Fruit fly (Drosophila melanogaster) whole organism, embryonic: ENCODE results near the gene CG17646.

Experiments used
- Atf3 ChIP-seq: fragments of 200-800 bp; sonication (Bioruptor generic); optimal IDR thresholded peaks from 3 replicates; lab custom pipeline; 2016; ENCODE audit warnings: missing biosample characterization, missing genetic modification characterization
- CG14710 ChIP-seq: fragments of 200-800 bp; sonication (Bioruptor generic); optimal IDR thresholded peaks from 3 replicates; lab custom pipeline; 2019; ENCODE audit warnings: missing biosample characterization, mild to moderate bottlenecking, missing genetic modification characterization, moderate library complexity
- CG6175 ChIP-seq: fragments of 200-800 bp; sonication (Bioruptor generic); IDR thresholded peaks from 3 replicates; pipeline ENCODE4 v1.3.6; 2022; ENCODE audit warnings: missing biosample characterization, missing genetic modification characterization
- Chrac-16 ChIP-seq: fragments of 200-800 bp; sonication (Bioruptor generic); optimal IDR thresholded peaks from 3 replicates; lab custom pipeline; 2016; ENCODE audit warnings: missing biosample characterization, missing genetic modification characterization
- Dek ChIP-seq: fragments of 200-800 bp; sonication (Bioruptor generic); optimal IDR thresholded peaks from 3 replicates; lab custom pipeline; 2019; ENCODE audit warnings: missing biosample characterization, mild to moderate bottlenecking, missing genetic modification characterization, moderate library complexity
- MBD-R2 ChIP-seq: fragments of 200-800 bp; sonication (Bioruptor generic); IDR thresholded peaks from 2 replicates; pipeline ENCODE4 v1.3.6; 2022; ENCODE audit warnings: missing biosample characterization, missing genetic modification characterization
- Oaz ChIP-seq: fragments of 200-800 bp; sonication (Bioruptor generic); IDR thresholded peaks from 2 replicates; pipeline ENCODE4 v1.3.6; 2022; ENCODE audit warnings: missing biosample characterization, missing genetic modification characterization
- Scr ChIP-seq: fragments of 200-800 bp; sonication (Bioruptor generic); IDR thresholded peaks from 2 replicates; pipeline ENCODE4 v1.3.6; 2022; ENCODE audit warnings: missing biosample characterization, missing genetic modification characterization; ENCODE audit not compliant: partially characterized antibody
- amos ChIP-seq: fragments of 200-800 bp; sonication (Bioruptor generic); IDR thresholded peaks from 2 replicates; pipeline ENCODE4 v1.3.6; 2022; ENCODE audit warnings: missing biosample characterization, missing genetic modification characterization; ENCODE audit not compliant: partially characterized antibody
- knrl ChIP-seq: fragments of 200-800 bp; sonication (Bioruptor generic); IDR thresholded peaks from 3 replicates; pipeline ENCODE4 v1.3.6; 2022; ENCODE audit warnings: missing biosample characterization, missing genetic modification characterization; ENCODE audit not compliant: partially characterized antibody
- slou ChIP-seq: fragments of 200-800 bp; sonication (Bioruptor generic); optimal IDR thresholded peaks from 3 replicates; lab custom pipeline; 2016; ENCODE audit warnings: missing biosample characterization, missing genetic modification characterization
- trem ChIP-seq: fragments of 200-800 bp; optimal IDR thresholded peaks from 3 replicates; lab custom pipeline; 2019; ENCODE audit warnings: missing biosample characterization, mild to moderate bottlenecking, missing genetic modification characterization, moderate library complexity
- unc-4 ChIP-seq: fragments of 200-800 bp; sonication (Bioruptor generic); IDR thresholded peaks from 2 replicates; pipeline ENCODE4 v1.3.6; 2022; ENCODE audit warnings: missing biosample characterization, missing genetic modification characterization; ENCODE audit not compliant: partially characterized antibody
- usp ChIP-seq: fragments of >200 bp; optimal IDR thresholded peaks from 2 replicates; lab custom pipeline; 2017; ENCODE audit warnings: missing biosample characterization, missing genetic modification characterization

DNA sequence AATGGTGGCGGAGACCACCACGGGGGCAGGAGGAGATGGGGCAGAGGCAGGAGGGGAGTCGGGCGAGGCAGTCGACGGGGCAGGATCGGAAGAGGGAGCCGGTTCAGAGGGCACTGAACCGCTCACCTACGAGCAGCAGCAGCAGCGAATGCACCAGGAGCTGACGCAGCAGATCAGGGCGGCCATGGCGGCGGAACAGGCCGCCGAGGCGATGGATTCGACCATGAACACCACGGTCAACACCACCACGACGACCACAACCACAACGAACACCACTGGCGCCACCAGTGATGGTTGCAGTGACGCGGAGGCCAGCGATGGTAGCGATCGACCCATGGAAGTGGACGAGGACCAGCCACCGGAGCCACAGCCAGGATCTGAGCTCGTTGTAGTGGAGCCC lies 36.1 kb upstream of the CG17646 start:
- TF ChIP-seq unc-4 (GFP tag; lab: Robert Waterston, UW) (no peak), Dek (tag; lab: Kevin White, UChicago) (no peak), Atf3 (GFP tag; lab: Kevin White, UChicago) (no peak), MBD-R2 (GFP tag; lab: Robert Waterston, UW) (no peak), CG14710 (tag; lab: Kevin White, UChicago) (no peak), usp (GFP tag; lab: Kevin White, UChicago) (no peak), knrl (GFP tag; lab: Robert Waterston, UW) (no peak), Oaz (GFP tag; lab: Robert Waterston, UW) (no peak), slou (GFP tag; lab: Kevin White, UChicago) (no peak), CG6175 (GFP tag; lab: Robert Waterston, UW) (no peak), trem (tag; lab: Kevin White, UChicago) (no peak), Chrac-16 (GFP tag; lab: Kevin White, UChicago) (no peak), amos (GFP tag; lab: Robert Waterston, UW) (no peak), Scr (GFP tag; lab: Robert Waterston, UW) (no peak)
